Worm (Caenorhabditis elegans) whole organism, young adult: ENCODE results near the gene Y69A2AR.32.
A peak's percentile ranks its signal among the peaks of the same experiment; 100 is the strongest.

Source experiments
- B0019.2 ChIP-seq: fragments of 200-800 bp; sonication (Bioruptor generic); conservative IDR thresholded peaks from 2 replicates; pipeline ENCODE4 v1.3.6; 2022; ENCODE audit warnings: missing genetic modification reagents, missing genetic modification characterization, missing compliant biosample characterization
- C06A6.2 ChIP-seq: fragments of 200-800 bp; sonication (Bioruptor generic); conservative IDR thresholded peaks from 2 replicates; pipeline ENCODE4 v1.3.6; 2022; ENCODE audit warnings: missing genetic modification characterization, missing compliant biosample characterization
- D2030.7 ChIP-seq: fragments of 200-800 bp; sonication (Bioruptor generic); IDR thresholded peaks from 2 replicates; pipeline ENCODE4 v1.3.6; 2022; ENCODE audit warnings: missing genetic modification reagents, missing genetic modification characterization, missing compliant biosample characterization
- F10E7.11 ChIP-seq: sonication (generic microtip); optimal IDR thresholded peaks from 2 replicates; lab custom pipeline; 2017; ENCODE audit warnings: mild to moderate bottlenecking, missing genetic modification characterization, moderate library complexity, missing compliant biosample characterization
- F49E8.2 ChIP-seq: sonication (generic microtip); optimal IDR thresholded peaks from 3 replicates; lab custom pipeline; 2017; ENCODE audit warnings: missing genetic modification characterization, mild to moderate bottlenecking, missing compliant biosample characterization, antibody characterized with exemption, moderate library complexity; ENCODE audit not compliant: insufficient read depth
- F52B5.7 ChIP-seq: sonication (generic microtip); optimal IDR thresholded peaks from 2 replicates; lab custom pipeline; 2016; ENCODE audit warnings: mild to moderate bottlenecking, missing genetic modification characterization, missing compliant biosample characterization
- K11D2.4 ChIP-seq: fragments of 200-800 bp; sonication (Bioruptor generic); IDR thresholded peaks from 2 replicates; pipeline ENCODE4 v1.3.6; 2022; ENCODE audit warnings: missing genetic modification reagents, missing genetic modification characterization, missing compliant biosample characterization
- Y56A3A.18 ChIP-seq: fragments of 200-800 bp; sonication (Bioruptor generic); IDR thresholded peaks from 2 replicates; pipeline ENCODE4 v1.3.6; 2022; ENCODE audit warnings: missing genetic modification reagents, missing genetic modification characterization, missing compliant biosample characterization
- Y79H2A.3 ChIP-seq: fragments of 200-800 bp; sonication (Bioruptor generic); conservative IDR thresholded peaks from 2 replicates; pipeline ENCODE4 v1.3.6; 2022; ENCODE audit warnings: missing genetic modification reagents, missing genetic modification characterization, missing compliant biosample characterization
- akir-1 ChIP-seq: fragments of 200-800 bp; sonication (Bioruptor generic); optimal IDR thresholded peaks from 2 replicates; lab custom pipeline; 2018; ENCODE audit warnings: mild to moderate bottlenecking, missing genetic modification characterization, moderate library complexity, missing compliant biosample characterization
- ama-1 ChIP-seq, 3 experiments: fragments of 150-350 bp in 1 of 3; sonication (generic microtip) in 2 of 3; optimal IDR thresholded peaks; 2 replicates each; lab custom pipeline; 2014 to 2018; ENCODE audit warnings: missing biosample characterization in 2 of 3, missing genetic modification characterization in 2 of 3, missing genetic modification reagents in 2 of 3
- aptf-3 ChIP-seq: fragments of 200-800 bp; sonication (Bioruptor generic); IDR thresholded peaks from 2 replicates; pipeline ENCODE4 v1.3.6; 2022; ENCODE audit warnings: missing genetic modification characterization, missing compliant biosample characterization
- attf-3 ChIP-seq: fragments of 200-800 bp; sonication (Bioruptor generic); conservative IDR thresholded peaks from 2 replicates; pipeline ENCODE4 v1.3.6; 2022; ENCODE audit warnings: missing genetic modification reagents, missing genetic modification characterization, missing compliant biosample characterization
- attf-6 ChIP-seq: fragments of 200-800 bp; sonication (Bioruptor generic); IDR thresholded peaks from 2 replicates; pipeline ENCODE4 v1.3.6; 2022; ENCODE audit warnings: missing genetic modification reagents, missing genetic modification characterization, missing compliant biosample characterization
- ccch-3 ChIP-seq: fragments of 200-800 bp; sonication (Bioruptor generic); optimal IDR thresholded peaks from 2 replicates; lab custom pipeline; 2018; ENCODE audit warnings: mild to moderate bottlenecking, missing genetic modification characterization, missing compliant biosample characterization
- cebp-1 ChIP-seq, 2 experiments: fragments of 200-800 bp in 1 of 2; sonication (Bioruptor generic) in 1 of 2; sonication (generic microtip) in 1 of 2; IDR thresholded peaks in 1 of 2; optimal IDR thresholded peaks in 1 of 2; 2 replicates each; pipeline versions ENCODE4 v1.3.6 to Lab custom; 2017 to 2022; ENCODE audit warnings: missing compliant biosample characterization in 2 of 2, missing genetic modification characterization in 2 of 2, mild to moderate bottlenecking in 1 of 2, missing genetic modification reagents in 1 of 2, moderate library complexity in 1 of 2
- ceh-40 ChIP-seq: fragments of 200-800 bp; sonication (Bioruptor generic); IDR thresholded peaks from 2 replicates; pipeline ENCODE4 v1.3.6; 2022; ENCODE audit warnings: missing genetic modification characterization, missing compliant biosample characterization
- chd-7 ChIP-seq: sonication (generic microtip); optimal IDR thresholded peaks from 2 replicates; lab custom pipeline; 2016; ENCODE audit warnings: mild to moderate bottlenecking, missing genetic modification characterization, moderate library complexity, missing compliant biosample characterization
- dpl-1 ChIP-seq: fragments of 150-350 bp; optimal IDR thresholded peaks from 2 replicates; lab custom pipeline; 2014; ENCODE audit warnings: missing biosample characterization, missing genetic modification reagents, missing genetic modification characterization
- efl-1 ChIP-seq: fragments of 150-350 bp; optimal IDR thresholded peaks from 2 replicates; lab custom pipeline; 2014; ENCODE audit warnings: missing biosample characterization, missing genetic modification reagents, missing genetic modification characterization
- egrh-3 ChIP-seq: fragments of 200-800 bp; sonication (Bioruptor generic); IDR thresholded peaks from 2 replicates; pipeline ENCODE4 v1.3.6; 2022; ENCODE audit warnings: missing genetic modification reagents, missing genetic modification characterization, missing compliant biosample characterization
- lag-1 ChIP-seq: fragments of 200-800 bp; sonication (Bioruptor generic); IDR thresholded peaks from 2 replicates; pipeline ENCODE4 v1.3.6; 2022; ENCODE audit warnings: missing genetic modification reagents, missing genetic modification characterization, missing compliant biosample characterization
- let-607 ChIP-seq, 2 experiments: fragments of 200-800 bp in 1 of 2; sonication (Bioruptor generic) in 1 of 2; sonication (generic microtip) in 1 of 2; optimal IDR thresholded peaks; 2 replicates each; lab custom pipeline; 2016 to 2018; ENCODE audit warnings: mild to moderate bottlenecking in 2 of 2, missing compliant biosample characterization in 2 of 2, missing genetic modification characterization in 2 of 2, moderate library complexity in 2 of 2, missing genotype in 1 of 2
- lin-35 ChIP-seq, 3 experiments: fragments of 150-350 bp in 2 of 3; sonication (generic microtip) in 1 of 3; optimal IDR thresholded peaks; 2 replicates each; lab custom pipeline; 2014 to 2018; ENCODE audit warnings: missing biosample characterization in 3 of 3, missing genetic modification characterization in 3 of 3, missing genetic modification reagents in 3 of 3
- lin-40 ChIP-seq: sonication (generic microtip); optimal IDR thresholded peaks from 2 replicates; lab custom pipeline; 2016; ENCODE audit warnings: missing genetic modification characterization, mild to moderate bottlenecking, missing compliant biosample characterization, missing genotype, missing genetic modification reagents
- lsy-27 ChIP-seq: sonication (generic microtip); optimal IDR thresholded peaks from 2 replicates; lab custom pipeline; 2017; ENCODE audit warnings: missing genetic modification characterization, mild to moderate bottlenecking, missing compliant biosample characterization, antibody characterized with exemption, missing genotype, borderline replicate concordance; ENCODE audit not compliant: insufficient read depth
- madf-3 ChIP-seq: fragments of 200-800 bp; sonication (Bioruptor generic); IDR thresholded peaks from 2 replicates; pipeline ENCODE4 v1.3.6; 2022; ENCODE audit warnings: missing genetic modification reagents, missing genetic modification characterization, missing compliant biosample characterization
- madf-6 ChIP-seq: fragments of 200-800 bp; sonication (Bioruptor generic); IDR thresholded peaks from 2 replicates; pipeline ENCODE4 v1.3.6; 2022; ENCODE audit warnings: missing genetic modification reagents, missing genetic modification characterization, missing compliant biosample characterization
- madf-8 ChIP-seq: fragments of 200-800 bp; sonication (Bioruptor generic); conservative IDR thresholded peaks from 2 replicates; pipeline ENCODE4 v1.3.6; 2022; ENCODE audit warnings: missing genetic modification reagents, missing genetic modification characterization, missing compliant biosample characterization
- mes-4 ChIP-seq: sonication (generic microtip); optimal IDR thresholded peaks from 2 replicates; lab custom pipeline; 2016; ENCODE audit warnings: missing genotype, missing genetic modification characterization, missing compliant biosample characterization
- nfya-1 ChIP-seq: sonication (generic microtip); optimal IDR thresholded peaks from 2 replicates; lab custom pipeline; 2017; ENCODE audit warnings: antibody characterized with exemption, missing compliant biosample characterization, missing genetic modification characterization, borderline replicate concordance; ENCODE audit not compliant: insufficient read depth
- nfya-2 ChIP-seq: fragments of 200-800 bp; sonication (Bioruptor generic); IDR thresholded peaks from 2 replicates; pipeline ENCODE4 v1.3.6; 2022; ENCODE audit warnings: missing genetic modification reagents, missing genetic modification characterization, missing compliant biosample characterization
- nfyb-1 ChIP-seq: fragments of 200-800 bp; sonication (Bioruptor generic); IDR thresholded peaks from 2 replicates; pipeline ENCODE4 v1.3.6; 2022; ENCODE audit warnings: missing genetic modification reagents, missing genetic modification characterization, missing compliant biosample characterization
- nhr-120 ChIP-seq: fragments of 200-800 bp; sonication (Bioruptor generic); IDR thresholded peaks from 2 replicates; pipeline ENCODE4 v1.3.6; 2022; ENCODE audit warnings: missing genetic modification characterization, missing compliant biosample characterization
- sdz-38 ChIP-seq: sonication (generic microtip); optimal IDR thresholded peaks from 2 replicates; lab custom pipeline; 2016; ENCODE audit warnings: missing genotype, missing genetic modification characterization, missing compliant biosample characterization
- snpc-3.4 ChIP-seq: sonication (generic microtip); optimal IDR thresholded peaks from 2 replicates; lab custom pipeline; 2017; ENCODE audit warnings: missing genetic modification characterization, mild to moderate bottlenecking, missing compliant biosample characterization, antibody characterized with exemption, moderate library complexity, missing genotype, missing genetic modification reagents
- snpc-4 ChIP-seq, 5 experiments: fragments of 150-350 bp in 1 of 5; sonication (generic microtip) in 4 of 5; optimal IDR thresholded peaks; 2 replicates each; lab custom pipeline; 2014 to 2018; ENCODE audit warnings: missing genetic modification characterization in 5 of 5, missing biosample characterization in 3 of 5, antibody characterized with exemption in 2 of 5, mild to moderate bottlenecking in 2 of 5, missing compliant biosample characterization in 2 of 5, missing genotype in 2 of 5, moderate library complexity in 2 of 5, missing genetic modification reagents in 1 of 5
- sptf-2 ChIP-seq: fragments of 200-800 bp; sonication (Bioruptor generic); optimal IDR thresholded peaks from 2 replicates; lab custom pipeline; 2018; ENCODE audit warnings: mild to moderate bottlenecking, missing genetic modification characterization, missing compliant biosample characterization
- tlf-1 ChIP-seq: fragments of 200-800 bp; sonication (Bioruptor generic); optimal IDR thresholded peaks from 2 replicates; lab custom pipeline; 2018; ENCODE audit warnings: mild to moderate bottlenecking, missing genetic modification characterization, missing compliant biosample characterization
- unc-130 ChIP-seq: sonication (generic microtip); optimal IDR thresholded peaks from 2 replicates; lab custom pipeline; 2016; ENCODE audit warnings: missing genetic modification reagents, missing genetic modification characterization, missing compliant biosample characterization
- unc-62 ChIP-seq: fragments of 150-350 bp; optimal IDR thresholded peaks from 2 replicates; lab custom pipeline; 2014; ENCODE audit warnings: missing biosample characterization, missing genetic modification reagents, missing genetic modification characterization
- ztf-18 ChIP-seq: sonication (generic microtip); optimal IDR thresholded peaks from 2 replicates; lab custom pipeline; 2016; ENCODE audit warnings: missing genotype, mild to moderate bottlenecking, missing genetic modification characterization, missing compliant biosample characterization
- ztf-22 ChIP-seq: fragments of 200-800 bp; sonication (Bioruptor generic); optimal IDR thresholded peaks from 2 replicates; lab custom pipeline; 2018; ENCODE audit warnings: mild to moderate bottlenecking, missing genetic modification characterization, moderate library complexity, missing compliant biosample characterization
- ztf-25 ChIP-seq: fragments of 200-800 bp; sonication (Bioruptor generic); IDR thresholded peaks from 2 replicates; pipeline ENCODE4 v1.3.6; 2022; ENCODE audit warnings: missing genetic modification reagents, missing genetic modification characterization, missing compliant biosample characterization
- ztf-28 ChIP-seq: fragments of 200-800 bp; sonication (Bioruptor generic); IDR thresholded peaks from 2 replicates; pipeline ENCODE4 v1.3.6; 2022; ENCODE audit warnings: missing genetic modification reagents, missing genetic modification characterization, missing compliant biosample characterization
- ztf-6 ChIP-seq: fragments of 200-800 bp; sonication (Bioruptor generic); IDR thresholded peaks from 2 replicates; pipeline ENCODE4 v1.3.6; 2022; ENCODE audit warnings: missing genetic modification reagents, missing genetic modification characterization, missing compliant biosample characterization

Gene Y69A2AR.32

DNA sequence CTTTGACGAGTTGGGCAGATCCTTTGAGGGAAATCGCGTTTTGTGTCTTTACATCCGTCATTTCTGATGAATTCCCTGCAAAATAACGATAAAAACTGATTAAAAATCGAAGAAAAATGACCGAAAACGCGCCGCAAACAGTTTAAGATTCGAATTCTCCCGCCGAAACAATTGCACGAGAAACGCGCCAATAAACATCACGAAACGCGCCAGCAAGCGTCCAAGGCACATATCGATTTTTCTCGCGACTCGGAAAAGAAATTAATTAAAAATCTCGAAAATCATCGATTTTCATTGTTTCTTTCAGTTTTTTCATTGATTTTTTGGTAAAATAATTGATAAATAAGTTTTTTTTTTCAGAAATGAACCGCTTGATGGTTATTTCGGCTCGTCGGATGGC is 30.7 kb downstream of the Y69A2AR.32 start, which contains the start of the genes mdf-2 and nduv-3:
Gene mdf-2 (minus strand): TSS at position 176 of the 400 bp plus-strand sequence.
Gene nduv-3 (plus strand): TSS at position 361 of the 400 bp plus-strand sequence.
- TF ChIP-seq ztf-25 (no peak), ztf-6 (GFP tag; lab: Robert Waterston, UW) (no peak), F49E8.2 (tag; lab: Kevin White, UChicago) (no peak), F52B5.7 (tag; lab: Kevin White, UChicago) (no peak), ccch-3 (GFP tag; lab: Kevin White, UChicago) (no peak), madf-8 (peak; percentile 69), lin-40 (tag; lab: Kevin White, UChicago) (peak; percentile 80), Y79H2A.3 (GFP tag; lab: Robert Waterston, UW) (no peak), F10E7.11 (tag; lab: Kevin White, UChicago) (no peak), D2030.7 (GFP tag; lab: Robert Waterston, UW) (peak; percentile 55; the same call in 1 of the 2 replicates), C06A6.2 (GFP tag; lab: Robert Waterston, UW) (no peak), K11D2.4 (GFP tag; lab: Robert Waterston, UW) (no peak), nfya-1 (tag; lab: Kevin White, UChicago) (no peak), unc-62 (GFP tag; lab: Kevin White, UChicago) (no peak), ceh-40 (GFP tag; lab: Robert Waterston, UW) (no peak), sdz-38 (tag; lab: Kevin White, UChicago) (no peak), attf-6 (GFP tag; lab: Robert Waterston, UW) (0 out of 2 replicates have a peak, but pooled peaks have one; percentile 26), lsy-27 (tag; lab: Kevin White, UChicago) (no peak), madf-3 (GFP tag; lab: Robert Waterston, UW) (peak; percentile 72; the same call in 1 of the 2 replicates), aptf-3 (GFP tag; lab: Robert Waterston, UW) (no peak), tlf-1 (GFP tag; lab: Kevin White, UChicago) (peak; percentile 43), ztf-22 (no peak), akir-1 (GFP tag; lab: Kevin White, UChicago) (no peak), nfyb-1 (peak; percentile 65), lag-1 (GFP tag; lab: Robert Waterston, UW) (no peak), sptf-2 (GFP tag; lab: Kevin White, UChicago) (no peak), egrh-3 (no peak), ztf-28 (GFP tag; lab: Robert Waterston, UW) (no peak), cebp-1 (GFP tag; IDR thresholded peaks at IDR 0.05; lab: Robert Waterston, UW) (no peak), cebp-1 (tag; optimal IDR thresholded peaks at IDR 0.05; lab: Kevin White, UChicago) (peak; percentile 64), let-607 (tag; optimal IDR thresholded peaks at IDR 0.05; lab: Kevin White, UChicago) (no peak), ztf-18 (tag; lab: Kevin White, UChicago) (peak; percentile 95), unc-130 (GFP tag; lab: Kevin White, UChicago) (no peak), ama-1 (optimal IDR thresholded peaks at IDR 0.05; lab: Kevin White, UChicago) (no peak), ama-1 (GFP tag; optimal IDR thresholded peaks at IDR 0.05; lab: Kevin White, UChicago) (no peak), dpl-1 (GFP tag; lab: Kevin White, UChicago) (peak; percentile 77), nhr-120 (GFP tag; lab: Robert Waterston, UW) (no peak), snpc-4 (GFP tag; optimal IDR thresholded peaks at IDR 0.05; lab: Kevin White, UChicago) (no peak), snpc-4 (tag; optimal IDR thresholded peaks at IDR 0.05; lab: Kevin White, UChicago) (peak in 3 of 4 experiments; percentile 33 to 44 (median 36)), madf-6 (peak; percentile 88), mes-4 (tag; lab: Kevin White, UChicago) (no peak), snpc-3.4 (tag; lab: Kevin White, UChicago) (peak; percentile 74), efl-1 (GFP tag; lab: Kevin White, UChicago) (peak; percentile 84), nfya-2 (GFP tag; lab: Robert Waterston, UW) (no peak), lin-35 (GFP tag; optimal IDR thresholded peaks at IDR 0.05; lab: Kevin White, UChicago) (peak in 2 of 3 experiments; percentile 64 to 88), chd-7 (tag; lab: Kevin White, UChicago) (no peak), Y56A3A.18 (GFP tag; lab: Robert Waterston, UW) (no peak), attf-3 (GFP tag; lab: Robert Waterston, UW) (peak; percentile 81), B0019.2 (GFP tag; lab: Robert Waterston, UW) (no peak)
